Fruit fly (Drosophila melanogaster) whole organism, embryonic: Measurements from ENCODE around the gene CG14882.

Source experiments
- Bteb2 ChIP-seq: fragments of 200-800 bp; sonication (Bioruptor generic); optimal IDR thresholded peaks from 2 replicates; lab custom pipeline; 2016; ENCODE audit warnings: missing biosample characterization, missing genetic modification characterization
- CG10209 ChIP-seq: fragments of 200-800 bp; sonication (Bioruptor generic); optimal IDR thresholded peaks from 3 replicates; lab custom pipeline; 2017; ENCODE audit warnings: missing biosample characterization, mild to moderate bottlenecking, missing genetic modification characterization, missing genetic modification reagents
- CG10543 ChIP-seq: fragments of 200-800 bp; sonication (Bioruptor generic); optimal IDR thresholded peaks from 3 replicates; lab custom pipeline; 2017; ENCODE audit warnings: missing biosample characterization, mild to moderate bottlenecking, missing genetic modification characterization, moderate library complexity
- CG10565 ChIP-seq: fragments of 200-800 bp; sonication (Bioruptor generic); optimal IDR thresholded peaks from 3 replicates; lab custom pipeline; 2016; ENCODE audit warnings: missing biosample characterization, mild to moderate bottlenecking, missing genetic modification characterization
- CG11398 ChIP-seq: fragments of 200-800 bp; sonication (Bioruptor generic); optimal IDR thresholded peaks from 2 replicates; lab custom pipeline; 2016; ENCODE audit warnings: missing biosample characterization, missing genetic modification characterization
- CG11456 ChIP-seq: fragments of 200-800 bp; sonication (Bioruptor generic); IDR thresholded peaks from 3 replicates; pipeline ENCODE4 v1.3.6; 2022; ENCODE audit warnings: missing biosample characterization, missing genetic modification characterization
- CG12299 ChIP-seq: fragments of 200-800 bp; sonication (Bioruptor generic); optimal IDR thresholded peaks from 2 replicates; lab custom pipeline; 2018; ENCODE audit warnings: missing biosample characterization, mild to moderate bottlenecking, missing genetic modification characterization
- CG1233 ChIP-seq: fragments of 200-800 bp; sonication (Bioruptor generic); optimal IDR thresholded peaks from 4 replicates; lab custom pipeline; 2018; ENCODE audit warnings: missing biosample characterization, mild to moderate bottlenecking, missing genetic modification characterization
- CG14710 ChIP-seq: fragments of 200-800 bp; sonication (Bioruptor generic); optimal IDR thresholded peaks from 3 replicates; lab custom pipeline; 2019; ENCODE audit warnings: missing biosample characterization, mild to moderate bottlenecking, missing genetic modification characterization, moderate library complexity
- CG14965 ChIP-seq: fragments of 200-800 bp; sonication (Bioruptor generic); optimal IDR thresholded peaks from 2 replicates; lab custom pipeline; 2016; ENCODE audit warnings: missing biosample characterization, missing genetic modification characterization, borderline replicate concordance
- CG16815 ChIP-seq: fragments of 200-800 bp; sonication (Bioruptor generic); optimal IDR thresholded peaks from 3 replicates; lab custom pipeline; 2017; ENCODE audit warnings: missing biosample characterization, mild to moderate bottlenecking, missing genetic modification characterization
- CG17186 ChIP-seq: fragments of 200-800 bp; sonication (Bioruptor generic); optimal IDR thresholded peaks from 3 replicates; lab custom pipeline; 2017; ENCODE audit warnings: missing biosample characterization, missing genetic modification reagents, missing genetic modification characterization
- CG1832 ChIP-seq: fragments of 200-800 bp; sonication (Bioruptor generic); optimal IDR thresholded peaks from 2 replicates; lab custom pipeline; 2017; ENCODE audit warnings: missing biosample characterization, mild to moderate bottlenecking, missing genetic modification characterization, inconsistent platforms
- CG2120 ChIP-seq: fragments of 200-800 bp; sonication (Bioruptor generic); optimal IDR thresholded peaks from 3 replicates; lab custom pipeline; 2016; ENCODE audit warnings: missing biosample characterization, missing genetic modification characterization
- CG2199 ChIP-seq: fragments of 200-800 bp; sonication (Bioruptor generic); IDR thresholded peaks from 3 replicates; pipeline ENCODE4 v1.3.6; 2022; ENCODE audit warnings: missing biosample characterization, missing genetic modification characterization
- CG2875 ChIP-seq: fragments of 200-800 bp; sonication (Bioruptor generic); optimal IDR thresholded peaks from 2 replicates; lab custom pipeline; 2017; ENCODE audit warnings: missing biosample characterization, mild to moderate bottlenecking, missing genetic modification characterization, missing genetic modification reagents
- CG31441 ChIP-seq: fragments of 200-800 bp; sonication (Bioruptor generic); IDR thresholded peaks from 2 replicates; pipeline ENCODE4 v1.3.6; 2022; ENCODE audit warnings: missing biosample characterization, missing genetic modification characterization
- CG34376 ChIP-seq: fragments of 200-800 bp; sonication (Bioruptor generic); optimal IDR thresholded peaks from 2 replicates; lab custom pipeline; 2018; ENCODE audit warnings: missing biosample characterization, mild to moderate bottlenecking, missing genetic modification characterization
- CG4820 ChIP-seq: fragments of 200-800 bp; sonication (Bioruptor generic); optimal IDR thresholded peaks from 3 replicates; lab custom pipeline; 2016; ENCODE audit warnings: missing biosample characterization, missing genetic modification characterization
- CG6813 ChIP-seq: fragments of 200-800 bp; sonication (Bioruptor generic); optimal IDR thresholded peaks from 2 replicates; lab custom pipeline; 2017; ENCODE audit warnings: missing biosample characterization, missing genetic modification characterization, mild to moderate bottlenecking, moderate library complexity, missing genetic modification reagents
- CG8281 ChIP-seq: fragments of 200-800 bp; sonication (Bioruptor generic); optimal IDR thresholded peaks from 2 replicates; lab custom pipeline; 2018; ENCODE audit warnings: missing biosample characterization, mild to moderate bottlenecking, missing genetic modification characterization, moderate library complexity
- CHES-1-like ChIP-seq: fragments of 200-800 bp; sonication (Bioruptor generic); optimal IDR thresholded peaks from 2 replicates; lab custom pipeline; 2016; ENCODE audit warnings: missing biosample characterization, missing genetic modification characterization
- Dek ChIP-seq: fragments of 200-800 bp; sonication (Bioruptor generic); optimal IDR thresholded peaks from 3 replicates; lab custom pipeline; 2019; ENCODE audit warnings: missing biosample characterization, mild to moderate bottlenecking, missing genetic modification characterization, moderate library complexity
- Doc2 ChIP-seq: fragments of 200-800 bp; sonication (Bioruptor generic); IDR thresholded peaks from 2 replicates; pipeline ENCODE4 v1.3.6; 2022; ENCODE audit warnings: missing biosample characterization, missing genetic modification characterization
- Fer2 ChIP-seq: fragments of 200-800 bp; sonication (Bioruptor generic); optimal IDR thresholded peaks from 2 replicates; lab custom pipeline; 2018; ENCODE audit warnings: missing biosample characterization, mild to moderate bottlenecking, missing genetic modification characterization, moderate library complexity
- GATAe ChIP-seq: fragments of 200-800 bp; sonication (Bioruptor generic); conservative IDR thresholded peaks from 2 replicates; pipeline ENCODE4 v1.3.6; 2022; ENCODE audit warnings: missing biosample characterization, missing genetic modification characterization
- H15 ChIP-seq: fragments of 200-800 bp; sonication (Bioruptor generic); IDR thresholded peaks from 3 replicates; pipeline ENCODE4 v1.3.6; 2022; ENCODE audit warnings: missing biosample characterization, missing genetic modification characterization
- Hand ChIP-seq: fragments of 200-800 bp; sonication (Bioruptor generic); optimal IDR thresholded peaks from 2 replicates; lab custom pipeline; 2017; ENCODE audit warnings: mild to moderate bottlenecking, missing biosample characterization, missing genetic modification reagents, missing genetic modification characterization
- Hr3 ChIP-seq: fragments of 200-800 bp; sonication (Bioruptor generic); optimal IDR thresholded peaks from 3 replicates; lab custom pipeline; 2016; ENCODE audit warnings: missing biosample characterization, missing genetic modification characterization
- NC2α ChIP-seq: fragments of 200-800 bp; sonication (Bioruptor generic); optimal IDR thresholded peaks from 2 replicates; lab custom pipeline; 2016; ENCODE audit warnings: missing biosample characterization, missing genetic modification characterization
- NC2β ChIP-seq: fragments of 200-800 bp; sonication (Bioruptor generic); optimal IDR thresholded peaks from 2 replicates; lab custom pipeline; 2016; ENCODE audit warnings: missing biosample characterization, missing genetic modification characterization
- NfI ChIP-seq: fragments of 200-800 bp; sonication (Bioruptor generic); optimal IDR thresholded peaks from 3 replicates; lab custom pipeline; 2018; ENCODE audit warnings: missing biosample characterization, mild to moderate bottlenecking, missing genetic modification characterization, moderate library complexity
- Rx ChIP-seq: fragments of 200-800 bp; sonication (Bioruptor generic); IDR thresholded peaks from 2 replicates; pipeline ENCODE4 v1.3.6; 2022; ENCODE audit warnings: missing biosample characterization, missing genetic modification characterization
- Side ChIP-seq: fragments of 200-800 bp; sonication (Bioruptor generic); optimal IDR thresholded peaks from 2 replicates; lab custom pipeline; 2016; ENCODE audit warnings: missing biosample characterization, missing genetic modification characterization
- Sin3A ChIP-seq: fragments of >200 bp; optimal IDR thresholded peaks from 2 replicates; lab custom pipeline; 2018
- Sox102F ChIP-seq: fragments of 200-800 bp; sonication (Bioruptor generic); optimal IDR thresholded peaks from 2 replicates; lab custom pipeline; 2018; ENCODE audit warnings: missing biosample characterization, mild to moderate bottlenecking, missing genetic modification characterization, moderate library complexity
- ara ChIP-seq: fragments of 200-800 bp; sonication (Bioruptor generic); IDR thresholded peaks from 2 replicates; pipeline ENCODE4 v1.3.6; 2022; ENCODE audit warnings: missing biosample characterization, missing genetic modification characterization
- bigmax ChIP-seq: fragments of 200-800 bp; sonication (Bioruptor generic); optimal IDR thresholded peaks from 2 replicates; lab custom pipeline; 2018; ENCODE audit warnings: missing biosample characterization, mild to moderate bottlenecking, missing genetic modification characterization
- caup ChIP-seq: fragments of 200-800 bp; sonication (Bioruptor generic); optimal IDR thresholded peaks from 3 replicates; lab custom pipeline; 2017; ENCODE audit warnings: missing biosample characterization, mild to moderate bottlenecking, missing genetic modification characterization, moderate library complexity; ENCODE audit not compliant: severe bottlenecking
- cwo ChIP-seq: fragments of 200-800 bp; sonication (Bioruptor generic); optimal IDR thresholded peaks from 3 replicates; lab custom pipeline; 2017; ENCODE audit warnings: missing biosample characterization, missing genetic modification characterization, mild to moderate bottlenecking, moderate library complexity, missing genetic modification reagents
- fd64A ChIP-seq: fragments of 200-800 bp; sonication (Bioruptor generic); optimal IDR thresholded peaks from 3 replicates; lab custom pipeline; 2018; ENCODE audit warnings: missing biosample characterization, mild to moderate bottlenecking, missing genetic modification characterization
- grn ChIP-seq: fragments of 200-800 bp; sonication (Bioruptor generic); optimal IDR thresholded peaks from 3 replicates; lab custom pipeline; 2017; ENCODE audit warnings: missing biosample characterization, missing genetic modification characterization
- gt ChIP-seq: fragments of 200-800 bp; sonication (Bioruptor generic); IDR thresholded peaks from 2 replicates; pipeline ENCODE4 v1.3.6; 2022; ENCODE audit warnings: missing biosample characterization, missing genetic modification characterization
- mirr ChIP-seq: fragments of 200-800 bp; sonication (Bioruptor generic); optimal IDR thresholded peaks from 3 replicates; lab custom pipeline; 2018; ENCODE audit warnings: missing biosample characterization, mild to moderate bottlenecking, missing genetic modification characterization
- pan ChIP-seq, 4 experiments: fragments of >200 bp in 3 of 4; fragments of 200-800 bp in 1 of 4; sonication (Bioruptor generic) in 1 of 4; optimal IDR thresholded peaks in 3 of 4; IDR thresholded peaks in 1 of 4; 2 replicates each; pipeline versions ENCODE4 v1.3.6 to Lab custom; 2017 to 2022; ENCODE audit warnings: missing biosample characterization in 2 of 4, missing genetic modification characterization in 2 of 4, mixed read lengths in 1 of 4
- slp2 ChIP-seq: fragments of 200-800 bp; sonication (Bioruptor generic); optimal IDR thresholded peaks from 2 replicates; lab custom pipeline; 2016; ENCODE audit warnings: missing biosample characterization, missing genetic modification characterization
- sna ChIP-seq: fragments of 200-800 bp; sonication (Bioruptor generic); IDR thresholded peaks from 2 replicates; pipeline ENCODE4 v1.3.6; 2022; ENCODE audit warnings: missing biosample characterization, missing genetic modification characterization; ENCODE audit not compliant: partially characterized antibody
- sug ChIP-seq: fragments of 200-800 bp; optimal IDR thresholded peaks from 2 replicates; lab custom pipeline; 2019; ENCODE audit warnings: missing biosample characterization, mild to moderate bottlenecking, missing genetic modification characterization, moderate library complexity
- wdn ChIP-seq: fragments of 200-800 bp; sonication (Bioruptor generic); IDR thresholded peaks from 2 replicates; pipeline ENCODE4 v1.3.6; 2022; ENCODE audit warnings: missing biosample characterization, missing genetic modification characterization
- zen2 ChIP-seq: fragments of 200-800 bp; sonication (Bioruptor generic); IDR thresholded peaks from 3 replicates; pipeline ENCODE4 v1.3.6; 2022; ENCODE audit warnings: missing biosample characterization, missing genetic modification characterization; ENCODE audit not compliant: partially characterized antibody

The CG14882 gene

DNA sequence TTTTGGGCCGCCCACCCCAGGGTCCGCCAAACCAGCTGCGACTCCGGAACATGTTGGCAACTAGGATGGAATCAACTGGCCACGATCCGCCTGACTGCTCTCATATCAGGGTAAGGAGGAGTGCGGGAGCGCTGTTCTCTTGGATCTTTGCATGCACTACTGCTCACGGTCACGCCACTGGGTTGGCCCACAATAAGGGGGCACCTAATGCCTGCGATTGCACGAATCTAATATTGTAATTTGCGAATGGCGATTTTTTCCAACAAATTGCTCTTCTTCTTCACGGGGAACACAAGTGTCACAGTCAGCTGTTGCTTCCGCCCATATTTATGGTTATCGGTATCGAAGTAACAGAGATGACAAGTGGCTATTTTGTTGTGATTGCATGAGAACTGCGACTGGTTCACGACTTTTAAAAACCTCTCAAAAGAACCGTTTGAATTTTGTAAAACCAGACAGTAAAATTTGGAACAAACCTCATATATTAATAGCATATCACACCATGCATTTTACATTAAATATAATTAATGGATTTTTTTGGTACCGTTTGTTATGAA lies 1.6 kb upstream of the CG14882 start, which contains the start of gene ema (continued):
- no peak for TF ChIP-seq Hr3 (GFP tag; lab: Kevin White, UChicago)
- no peak for TF ChIP-seq slp2
- no peak for TF ChIP-seq NC2α (GFP tag; lab: Kevin White, UChicago)
- TF ChIP-seq ara (GFP tag; lab: Robert Waterston, UW) = no peak
- TF ChIP-seq Side (GFP tag; lab: Kevin White, UChicago) = peak; percentile 9
- no peak for TF ChIP-seq Sox102F (GFP tag; lab: Kevin White, UChicago)
- TF ChIP-seq CG17186 (GFP tag; lab: Kevin White, UChicago) = no peak
- no peak for TF ChIP-seq CG10565
- TF ChIP-seq CG14965 = no peak
- TF ChIP-seq CG10209 (GFP tag; lab: Kevin White, UChicago) = no peak
- TF ChIP-seq bigmax (GFP tag; lab: Kevin White, UChicago) = no peak
- TF ChIP-seq CG11398 = no peak
- TF ChIP-seq wdn = no peak
- no peak for TF ChIP-seq CG16815
- TF ChIP-seq CG14710 (tag; lab: Kevin White, UChicago) = peak; percentile 43
- TF ChIP-seq CG1832 (GFP tag; lab: Kevin White, UChicago) = no peak
- TF ChIP-seq CG31441 (GFP tag; lab: Robert Waterston, UW) = peak; percentile 85
- TF ChIP-seq pan (optimal IDR thresholded peaks at IDR 0.05; lab: Kevin White, UChicago) = no peak
- TF ChIP-seq pan (GFP tag; optimal IDR thresholded peaks at IDR 0.05 in 1 of 2, IDR thresholded peaks at IDR 0.05 in 1 of 2) = peak in 1 of 2 experiments; percentile 35
- peak; percentile 23 for TF ChIP-seq CHES-1-like (GFP tag; lab: Kevin White, UChicago)
- TF ChIP-seq fd64A = no peak
- TF ChIP-seq CG8281 (tag; lab: Kevin White, UChicago) = no peak
- no peak for TF ChIP-seq caup (GFP tag; lab: Kevin White, UChicago)
- TF ChIP-seq CG6813 (GFP tag; lab: Kevin White, UChicago) = no peak
- no peak for TF ChIP-seq CG10543 (GFP tag; lab: Kevin White, UChicago)
- peak; percentile 11 for TF ChIP-seq NfI (GFP tag; lab: Kevin White, UChicago)
- peak; percentile 16 for TF ChIP-seq NC2β (GFP tag; lab: Kevin White, UChicago)
- no peak for TF ChIP-seq Hand (GFP tag; lab: Kevin White, UChicago)
- 0 out of 2 replicates have a peak, but pooled peaks have one; percentile 21 for TF ChIP-seq sna (GFP tag; lab: Robert Waterston, UW)
- TF ChIP-seq CG2120 (GFP tag; lab: Kevin White, UChicago) = peak; percentile 62
- TF ChIP-seq Dek = no peak
- peak; percentile 7 for TF ChIP-seq Sin3A (lab: Kevin White, UChicago)

dm6 chr3R:16446836-16447235 lies 3.8 kb downstream of the CG14882 start:
- TF ChIP-seq gt (GFP tag; lab: Robert Waterston, UW) = no peak
- TF ChIP-seq CG1233 (GFP tag; lab: Kevin White, UChicago) = no peak
- no peak for TF ChIP-seq CG12299 (tag; lab: Kevin White, UChicago)
- no peak for TF ChIP-seq Bteb2 (GFP tag; lab: Kevin White, UChicago)
- TF ChIP-seq grn (GFP tag; lab: Kevin White, UChicago) = peak; percentile 55
- 0 out of 3 replicates have a peak, but pooled peaks have one; percentile 26 for TF ChIP-seq CG2199
- peak; percentile 98 for TF ChIP-seq sug (tag; lab: Kevin White, UChicago)
- TF ChIP-seq CG11456 (GFP tag; lab: Robert Waterston, UW) = no peak
- TF ChIP-seq H15 (GFP tag; lab: Robert Waterston, UW) = no peak
- TF ChIP-seq Fer2 (tag; lab: Kevin White, UChicago) = no peak
- TF ChIP-seq GATAe (GFP tag; lab: Robert Waterston, UW) = peak; percentile 86
- TF ChIP-seq Doc2 (GFP tag; lab: Robert Waterston, UW) = no peak
- TF ChIP-seq cwo (GFP tag; lab: Kevin White, UChicago) = peak; percentile 34
- TF ChIP-seq Rx (GFP tag; lab: Robert Waterston, UW) = no peak
- no peak for TF ChIP-seq CHES-1-like (GFP tag; lab: Kevin White, UChicago)
- peak; percentile 74 for TF ChIP-seq mirr (GFP tag; lab: Kevin White, UChicago)
- no peak for TF ChIP-seq zen2 (GFP tag; lab: Robert Waterston, UW)
- peak; percentile 44 for TF ChIP-seq CG34376
- no peak for TF ChIP-seq CG2875 (GFP tag; lab: Kevin White, UChicago)
- TF ChIP-seq CG4820 (GFP tag; lab: Kevin White, UChicago) = no peak
